Fruit fly (Drosophila melanogaster): ENCODE results near the gene CG15332.

DNA sequence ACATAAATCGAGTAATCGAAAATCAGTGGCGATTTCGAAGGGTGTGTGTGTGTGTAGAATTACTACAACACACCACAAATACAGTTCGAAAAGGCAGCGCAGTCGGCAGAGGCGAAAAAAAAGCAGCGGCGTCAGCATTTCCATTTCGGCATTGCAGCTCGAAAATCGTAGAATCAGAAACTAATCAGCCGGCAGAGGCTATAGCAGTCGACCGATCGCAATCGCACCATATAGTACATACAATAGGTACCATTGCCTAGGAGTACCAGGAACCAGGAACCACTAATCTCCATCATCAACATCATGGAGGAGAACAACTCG is 46.8 kb downstream of the CG15332 start:
- no peak for TF ChIP-seq Myc (optimal IDR thresholded peaks at IDR 0.05)
- TF ChIP-seq Sin3A (optimal IDR thresholded peaks at IDR 0.05), result no peak
- TF ChIP-seq psq (optimal IDR thresholded peaks at IDR 0.05), result no peak
- no peak for TF ChIP-seq h (optimal IDR thresholded peaks at IDR 0.05)

All from Kc167 (cell line).